Worm (Caenorhabditis elegans): Measurements from ENCODE around the gene swsn-1.
A peak's percentile ranks its signal among the peaks of the same experiment; 100 is the strongest.

Gene swsn-1

ce11 chrV:20237429-20237828 lies 11.9 kb downstream of the swsn-1 start, which contains the start of gene sld-5:
sld-5 (minus strand) TSS chrV:20237745.
- TF ChIP-seq F22D6.2 (tag; optimal IDR thresholded peaks at IDR 0.05) (no peak), aptf-3 (GFP tag; IDR thresholded peaks at IDR 0.05) (no peak), mes-4 (tag; optimal IDR thresholded peaks at IDR 0.05) (no peak)

- TF ChIP-seq B0261.1 (tag; optimal IDR thresholded peaks at IDR 0.05), result no peak
- no peak for TF ChIP-seq F10E7.11 (tag; optimal IDR thresholded peaks at IDR 0.05)
- no peak for TF ChIP-seq unc-62 (GFP tag; optimal IDR thresholded peaks at IDR 0.05)
- TF ChIP-seq fkh-3 (tag; optimal IDR thresholded peaks at IDR 0.05), result no peak
Measured at ce11 chrV:20235231-20235630, 14.1 kb downstream of the swsn-1 start.

DNA sequence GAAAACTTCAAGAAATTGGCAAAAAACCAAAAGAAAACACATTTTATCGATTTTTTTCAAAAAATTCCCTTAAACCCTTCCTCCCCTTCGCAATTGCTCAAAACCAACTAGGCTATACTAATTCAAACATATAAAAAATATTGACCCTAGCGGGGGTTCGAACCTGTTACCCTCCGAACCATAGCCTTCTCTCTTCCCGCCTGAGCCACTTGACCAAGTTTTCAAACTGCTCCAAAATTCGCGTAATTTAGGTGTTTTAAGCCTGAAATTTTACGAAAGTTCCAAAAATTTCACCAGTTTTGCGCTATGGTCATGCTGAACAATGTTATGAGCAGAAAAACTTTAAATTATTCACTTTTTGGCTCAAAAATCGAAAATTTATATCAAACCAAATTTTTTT lies 14.8 kb downstream of the swsn-1 start:
- TF ChIP-seq pbrm-1 (GFP tag; IDR thresholded peaks at IDR 0.05) (0 out of 2 replicates have a peak, but pooled peaks have one; percentile 14), B0035.1 (tag; optimal IDR thresholded peaks at IDR 0.05) (no peak), fkh-3 (tag; optimal IDR thresholded peaks at IDR 0.05) (no peak), attf-6 (GFP tag; IDR thresholded peaks at IDR 0.05) (0 out of 2 replicates have a peak, but pooled peaks have one; percentile 37), nhr-120 (GFP tag; IDR thresholded peaks at IDR 0.05) (0 out of 2 replicates have a peak, but pooled peaks have one; percentile 14), rpc-1 (optimal IDR thresholded peaks at IDR 0.05) (no peak), rpc-1 (tag; optimal IDR thresholded peaks at IDR 0.05) (peak; percentile 51), nfya-2 (GFP tag; IDR thresholded peaks at IDR 0.05) (no peak), cebp-1 (GFP tag; IDR thresholded peaks at IDR 0.05) (no peak), cebp-1 (tag; optimal IDR thresholded peaks at IDR 0.05) (peak; percentile 21), lsl-1 (GFP tag; optimal IDR thresholded peaks at IDR 0.05) (no peak), unc-130 (GFP tag; optimal IDR thresholded peaks at IDR 0.05) (no peak), nfya-1 (tag; optimal IDR thresholded peaks at IDR 0.05; ENCODE audit: borderline replicate concordance, insufficient read depth) (no peak), F52B5.7 (tag; optimal IDR thresholded peaks at IDR 0.05) (peak; percentile 4), madf-3 (GFP tag; IDR thresholded peaks at IDR 0.05) (no peak), attf-5 (GFP tag; optimal IDR thresholded peaks at IDR 0.05) (peak; percentile 7), let-607 (tag; optimal IDR thresholded peaks at IDR 0.05) (no peak), aptf-3 (GFP tag; IDR thresholded peaks at IDR 0.05) (0 out of 2 replicates have a peak, but pooled peaks have one; percentile 33), T26A5.8 (tag; optimal IDR thresholded peaks at IDR 0.05) (no peak), let-526 (GFP tag; IDR thresholded peaks at IDR 0.05) (no peak), chd-7 (tag; optimal IDR thresholded peaks at IDR 0.05) (peak; percentile 57), snpc-1.3 (tag; optimal IDR thresholded peaks at IDR 0.05; ENCODE audit: insufficient read depth) (no peak), akir-1 (GFP tag; optimal IDR thresholded peaks at IDR 0.05) (no peak), xnd-1 (tag; optimal IDR thresholded peaks at IDR 0.05) (no peak), him-1 (tag; optimal IDR thresholded peaks at IDR 0.05) (peak; percentile 3), bed-1 (GFP tag; IDR thresholded peaks at IDR 0.05) (no peak), B0261.1 (tag; optimal IDR thresholded peaks at IDR 0.05) (peak; percentile 27), tbp1 (GFP tag; optimal IDR thresholded peaks at IDR 0.05) (peak; percentile 65), ceh-58 (GFP tag; IDR thresholded peaks at IDR 0.05) (no peak), ekl-4 (GFP tag; IDR thresholded peaks at IDR 0.05) (0 out of 2 replicates have a peak, but pooled peaks have one; percentile 37), snpc-1.1 (tag; optimal IDR thresholded peaks at IDR 0.05; ENCODE audit: insufficient read depth) (no peak), zfh-2 (GFP tag; conservative IDR thresholded peaks at IDR 0.05) (no peak), nhr-27 (tag; optimal IDR thresholded peaks at IDR 0.05) (no peak), D2030.7 (GFP tag; IDR thresholded peaks at IDR 0.05) (0 out of 2 replicates have a peak, but pooled peaks have one; percentile 8), nfyb-1 (GFP tag; IDR thresholded peaks at IDR 0.05) (peak; percentile 50), hmg-20 (GFP tag; IDR thresholded peaks at IDR 0.05) (no peak), dox-1 (GFP tag; IDR thresholded peaks at IDR 0.05) (no peak), T07F8.4 (tag; optimal IDR thresholded peaks at IDR 0.05) (no peak), F39B2.1 (GFP tag; IDR thresholded peaks at IDR 0.05) (peak; percentile 63; the same call in 1 of the 2 replicates), ceh-40 (GFP tag; IDR thresholded peaks at IDR 0.05) (no peak), ceh-79 (tag; optimal IDR thresholded peaks at IDR 0.05) (no peak)

Data from whole organism, young adult.